Fruit fly (Drosophila melanogaster) whole organism, prepupa: ENCODE data around the gene CG34404.

Experiments
- Blimp-1 ChIP-seq: fragments of 200-800 bp; sonication (Bioruptor generic); optimal IDR thresholded peaks from 3 replicates; lab custom pipeline; 2017; ENCODE audit warnings: missing biosample characterization, missing genetic modification characterization, mild to moderate bottlenecking, moderate library complexity, missing genetic modification reagents
- CG10631 ChIP-seq: fragments of 200-800 bp; sonication (Bioruptor generic); optimal IDR thresholded peaks from 2 replicates; lab custom pipeline; 2016; ENCODE audit warnings: missing biosample characterization, missing genetic modification characterization
- CG10669 ChIP-seq: fragments of 200-800 bp; sonication (Bioruptor generic); optimal IDR thresholded peaks from 3 replicates; lab custom pipeline; 2018; ENCODE audit warnings: missing biosample characterization, mild to moderate bottlenecking, missing genetic modification characterization, moderate library complexity
- CG11762 ChIP-seq: fragments of 200-800 bp; sonication (Bioruptor generic); optimal IDR thresholded peaks from 3 replicates; lab custom pipeline; 2016; ENCODE audit warnings: missing biosample characterization, missing genetic modification characterization; ENCODE audit not compliant: insufficient read depth
- CG15336 ChIP-seq: fragments of 200-800 bp; sonication (Bioruptor generic); IDR thresholded peaks from 2 replicates; pipeline ENCODE4 v1.3.6; 2022; ENCODE audit warnings: missing biosample characterization, missing genetic modification characterization
- CG16779 ChIP-seq: fragments of 200-800 bp; sonication (Bioruptor generic); optimal IDR thresholded peaks from 3 replicates; lab custom pipeline; 2017; ENCODE audit warnings: missing biosample characterization, mild to moderate bottlenecking, missing genetic modification characterization
- CG32006 ChIP-seq: fragments of 200-800 bp; sonication (Bioruptor generic); optimal IDR thresholded peaks from 3 replicates; lab custom pipeline; 2017; ENCODE audit warnings: missing biosample characterization, mild to moderate bottlenecking, missing genetic modification characterization
- CG34406 ChIP-seq: fragments of 200-800 bp; sonication (Bioruptor generic); optimal IDR thresholded peaks from 3 replicates; lab custom pipeline; 2016; ENCODE audit warnings: missing biosample characterization, missing genetic modification characterization
- CG4318 ChIP-seq: fragments of 200-800 bp; sonication (Bioruptor generic); optimal IDR thresholded peaks from 3 replicates; lab custom pipeline; 2017; ENCODE audit warnings: missing biosample characterization, mild to moderate bottlenecking, missing genetic modification characterization
- CG6276 ChIP-seq: fragments of 200-800 bp; sonication (Bioruptor generic); optimal IDR thresholded peaks from 2 replicates; lab custom pipeline; 2017; ENCODE audit warnings: missing biosample characterization, mild to moderate bottlenecking, missing genetic modification characterization
- CG6808 ChIP-seq: fragments of 200-800 bp; sonication (Bioruptor generic); optimal IDR thresholded peaks from 3 replicates; lab custom pipeline; 2017; ENCODE audit warnings: missing biosample characterization, missing genetic modification characterization, mild to moderate bottlenecking, moderate library complexity, missing genetic modification reagents
- CG6854 ChIP-seq: fragments of 200-800 bp; sonication (Bioruptor generic); optimal IDR thresholded peaks from 2 replicates; lab custom pipeline; 2017; ENCODE audit warnings: missing biosample characterization, mild to moderate bottlenecking, missing genetic modification characterization
- CG8119 ChIP-seq: fragments of 200-800 bp; sonication (Bioruptor generic); IDR thresholded peaks from 3 replicates; pipeline ENCODE4 v1.3.6; 2022; ENCODE audit warnings: missing biosample characterization, missing genetic modification characterization
- CG8319 ChIP-seq: fragments of 200-800 bp; sonication (Bioruptor generic); optimal IDR thresholded peaks from 3 replicates; lab custom pipeline; 2016; ENCODE audit warnings: missing biosample characterization, missing genetic modification characterization
- Eip75B ChIP-seq: fragments of 200-800 bp; sonication (Bioruptor generic); optimal IDR thresholded peaks from 3 replicates; lab custom pipeline; 2016; ENCODE audit warnings: missing biosample characterization, missing genetic modification characterization
- Eip78C ChIP-seq: fragments of 200-800 bp; sonication (Bioruptor generic); peaks from one replicate; lab custom pipeline; 2016; ENCODE audit warnings: missing biosample characterization, missing genetic modification characterization
- Ets21C ChIP-seq: fragments of 200-800 bp; sonication (Bioruptor generic); optimal IDR thresholded peaks from 3 replicates; lab custom pipeline; 2016; ENCODE audit warnings: missing biosample characterization, missing genetic modification characterization
- Hr38 ChIP-seq: sonication (Bioruptor generic); optimal IDR thresholded peaks from 2 replicates; lab custom pipeline; 2016; ENCODE audit warnings: missing biosample characterization, missing genetic modification characterization
- Hr39 ChIP-seq: fragments of 200-800 bp; sonication (Bioruptor generic); optimal IDR thresholded peaks from 2 replicates; lab custom pipeline; 2016; ENCODE audit warnings: missing biosample characterization, missing genetic modification characterization
- Hr4 ChIP-seq: fragments of 200-800 bp; sonication (Bioruptor generic); optimal IDR thresholded peaks from 3 replicates; lab custom pipeline; 2016; ENCODE audit warnings: missing biosample characterization, missing genetic modification characterization
- Lpt ChIP-seq: fragments of 200-800 bp; sonication (Bioruptor generic); optimal IDR thresholded peaks from 3 replicates; lab custom pipeline; 2016; ENCODE audit warnings: missing biosample characterization, missing genetic modification characterization
- Met ChIP-seq: fragments of 200-800 bp; sonication (Bioruptor generic); optimal IDR thresholded peaks from 3 replicates; lab custom pipeline; 2016; ENCODE audit warnings: missing biosample characterization, missing genetic modification characterization
- Smox ChIP-seq: fragments of 200-800 bp; sonication (Bioruptor generic); optimal IDR thresholded peaks from 3 replicates; lab custom pipeline; 2016; ENCODE audit warnings: missing biosample characterization, missing genetic modification characterization
- Sox14 ChIP-seq: fragments of 200-800 bp; sonication (Bioruptor generic); optimal IDR thresholded peaks from 3 replicates; lab custom pipeline; 2016; ENCODE audit warnings: missing biosample characterization, missing genetic modification characterization
- Sox15 ChIP-seq: fragments of 200-800 bp; sonication (Bioruptor generic); optimal IDR thresholded peaks from 3 replicates; lab custom pipeline; 2016; ENCODE audit warnings: missing biosample characterization, missing genetic modification characterization
- achi ChIP-seq: fragments of 200-800 bp; sonication (Bioruptor generic); optimal IDR thresholded peaks from 3 replicates; lab custom pipeline; 2016; ENCODE audit warnings: missing biosample characterization, missing genetic modification characterization
- cyc ChIP-seq: fragments of 200-800 bp; sonication (Bioruptor generic); optimal IDR thresholded peaks from 3 replicates; lab custom pipeline; 2016; ENCODE audit warnings: missing biosample characterization, missing genetic modification characterization
- dsx ChIP-seq: fragments of 200-800 bp; optimal IDR thresholded peaks from 3 replicates; lab custom pipeline; 2019; ENCODE audit warnings: missing biosample characterization, mild to moderate bottlenecking, missing genetic modification characterization, moderate library complexity; ENCODE audit not compliant: poor library complexity, severe bottlenecking
- esn ChIP-seq: fragments of 200-800 bp; sonication (Bioruptor generic); optimal IDR thresholded peaks from 2 replicates; lab custom pipeline; 2016; ENCODE audit warnings: missing biosample characterization, mild to moderate bottlenecking, missing genetic modification characterization, moderate library complexity
- fd85E ChIP-seq: fragments of 200-800 bp; sonication (Bioruptor generic); optimal IDR thresholded peaks from 3 replicates; lab custom pipeline; 2016; ENCODE audit warnings: missing biosample characterization, missing genetic modification characterization
- fkh ChIP-seq: fragments of 200-800 bp; sonication (Bioruptor generic); optimal IDR thresholded peaks from 3 replicates; lab custom pipeline; 2017; ENCODE audit warnings: missing biosample characterization, mild to moderate bottlenecking, missing genetic modification characterization, moderate library complexity
- net ChIP-seq: fragments of 200-800 bp; sonication (Bioruptor generic); optimal IDR thresholded peaks from 3 replicates; lab custom pipeline; 2016; ENCODE audit warnings: missing biosample characterization, missing genetic modification characterization
- pdm3 ChIP-seq: fragments of 200-800 bp; sonication (Bioruptor generic); optimal IDR thresholded peaks from 3 replicates; lab custom pipeline; 2016; ENCODE audit warnings: missing biosample characterization, missing genetic modification characterization
- ss ChIP-seq, 2 experiments: fragments of 200-800 bp; sonication (Bioruptor generic); optimal IDR thresholded peaks; 2 replicates in 1 of 2; 3 replicates in 1 of 2; lab custom pipeline; 2017 to 2018; ENCODE audit warnings: mild to moderate bottlenecking in 2 of 2, missing biosample characterization in 2 of 2, missing genetic modification characterization in 2 of 2, moderate library complexity in 1 of 2
- topi ChIP-seq: fragments of 200-800 bp; sonication (Bioruptor generic); optimal IDR thresholded peaks from 3 replicates; lab custom pipeline; 2016; ENCODE audit warnings: missing biosample characterization, missing genetic modification characterization

Gene CG34404

dm6 chr3R:15319912-15320746, 47.3 kb downstream of the CG34404 start, which contains the start of the genes CG6276 and CG44040 (continued):
- TF ChIP-seq Eip78C (GFP tag; lab: Kevin White, UChicago) (peak; percentile 89), CG8119 (peak; percentile 37; the same call in 1 of the 3 replicates), Hr4 (peak; percentile 50), fkh (GFP tag; lab: Kevin White, UChicago) (peak; percentile 59), CG16779 (tag; lab: Kevin White, UChicago) (no peak), CG10669 (peak; percentile 50), CG10631 (GFP tag; lab: Kevin White, UChicago) (peak; percentile 58), CG11762 (GFP tag; lab: Kevin White, UChicago) (peak; percentile 16), Ets21C (GFP tag; lab: Kevin White, UChicago) (peak; percentile 58), Eip75B (GFP tag; lab: Kevin White, UChicago) (peak; percentile 61), ss (GFP tag; optimal IDR thresholded peaks at IDR 0.05; lab: Kevin White, UChicago) (peak in 1 of 2 experiments; percentile 42), achi (GFP tag; lab: Kevin White, UChicago) (peak; percentile 48), Hr39 (GFP tag; lab: Kevin White, UChicago) (peak; percentile 55), Smox (GFP tag; lab: Kevin White, UChicago) (no peak), CG8319 (GFP tag; lab: Kevin White, UChicago) (no peak), CG6276 (no peak), net (no peak), Met (GFP tag; lab: Kevin White, UChicago) (peak; percentile 58), fd85E (no peak), topi (peak; percentile 63), CG6808 (GFP tag; lab: Kevin White, UChicago) (peak; percentile 50), cyc (GFP tag; lab: Kevin White, UChicago) (peak; percentile 37)

- TF ChIP-seq dsx (GFP tag; lab: Kevin White, UChicago) (no peak), Hr38 (GFP tag; lab: Kevin White, UChicago) (no peak), CG32006 (GFP tag; lab: Kevin White, UChicago) (no peak), CG6854 (GFP tag; lab: Kevin White, UChicago) (no peak), net (no peak), cyc (GFP tag; lab: Kevin White, UChicago) (no peak), Eip78C (GFP tag; lab: Kevin White, UChicago) (peak; percentile 34), CG8119 (no peak), CG10631 (GFP tag; lab: Kevin White, UChicago) (no peak), Sox14 (no peak), Hr4 (no peak), CG4318 (GFP tag; lab: Kevin White, UChicago) (no peak), Blimp-1 (GFP tag; lab: Kevin White, UChicago) (peak; percentile 44), esn (GFP tag; lab: Kevin White, UChicago) (no peak)
- TF ChIP-seq, all 60 proteins: peak for 2
Measured at dm6 chr3R:15316326-15316725, 51.1 kb downstream of the CG34404 start, which contains the start of gene CG14866. TSS of gene CG14866 (plus strand) at chr3R:15316471.

dm6 chr3R:15313836-15314235, 53.6 kb downstream of the CG34404 start:
- TF ChIP-seq CG11762 (GFP tag; lab: Kevin White, UChicago) (no peak), Hr4 (no peak), Sox15 (GFP tag; lab: Kevin White, UChicago) (no peak), pdm3 (GFP tag; lab: Kevin White, UChicago) (no peak), CG34406 (GFP tag; lab: Kevin White, UChicago) (no peak), CG15336 (GFP tag; lab: Robert Waterston, UW) (no peak), Lpt (GFP tag; lab: Kevin White, UChicago) (no peak)
- TF ChIP-seq, all 60 proteins: peak for 0
